Fruit fly (Drosophila melanogaster) whole organism, embryonic: ENCODE data around the gene CG7298.

ENCODE experiments used
- B-H2 ChIP-seq: fragments of 200-800 bp; sonication (Bioruptor generic); optimal IDR thresholded peaks from 2 replicates; lab custom pipeline; 2018; ENCODE audit warnings: missing biosample characterization, mild to moderate bottlenecking, missing genetic modification characterization
- Bdp1 ChIP-seq: fragments of 200-800 bp; sonication (Bioruptor generic); optimal IDR thresholded peaks from 3 replicates; lab custom pipeline; 2016; ENCODE audit warnings: missing biosample characterization, missing genetic modification characterization
- CG11456 ChIP-seq: fragments of 200-800 bp; sonication (Bioruptor generic); IDR thresholded peaks from 3 replicates; pipeline ENCODE4 v1.3.6; 2022; ENCODE audit warnings: missing biosample characterization, missing genetic modification characterization
- CG12391 ChIP-seq: fragments of 200-800 bp; sonication (Bioruptor generic); optimal IDR thresholded peaks from 3 replicates; lab custom pipeline; 2018; ENCODE audit warnings: missing biosample characterization, mild to moderate bottlenecking, missing genetic modification characterization, moderate library complexity
- CG15073 ChIP-seq: fragments of 200-800 bp; sonication (Bioruptor generic); optimal IDR thresholded peaks from 2 replicates; lab custom pipeline; 2016; ENCODE audit warnings: missing biosample characterization, missing genetic modification characterization
- CG1647 ChIP-seq: fragments of 200-800 bp; sonication (Bioruptor generic); optimal IDR thresholded peaks from 3 replicates; lab custom pipeline; 2016; ENCODE audit warnings: missing biosample characterization, missing genetic modification characterization
- CG16779 ChIP-seq: fragments of 200-800 bp; sonication (Bioruptor generic); IDR thresholded peaks from 2 replicates; pipeline ENCODE4 v1.3.6; 2022; ENCODE audit warnings: missing biosample characterization, missing genetic modification characterization
- CG16813 ChIP-seq: fragments of 200-800 bp; sonication (Bioruptor generic); IDR thresholded peaks from 3 replicates; pipeline ENCODE4 v1.3.6; 2022; ENCODE audit warnings: missing biosample characterization, missing genetic modification characterization; ENCODE audit not compliant: partially characterized antibody
- CG16815 ChIP-seq: fragments of 200-800 bp; sonication (Bioruptor generic); optimal IDR thresholded peaks from 3 replicates; lab custom pipeline; 2017; ENCODE audit warnings: missing biosample characterization, mild to moderate bottlenecking, missing genetic modification characterization
- CG18619 ChIP-seq: fragments of 200-800 bp; sonication (Bioruptor generic); optimal IDR thresholded peaks from 3 replicates; lab custom pipeline; 2017; ENCODE audit warnings: missing biosample characterization, mild to moderate bottlenecking, missing genetic modification characterization
- CG30403 ChIP-seq: fragments of 200-800 bp; sonication (Bioruptor generic); optimal IDR thresholded peaks from 3 replicates; lab custom pipeline; 2016; ENCODE audit warnings: missing biosample characterization, missing genetic modification characterization
- CG30431 ChIP-seq: fragments of 200-800 bp; sonication (Bioruptor generic); optimal IDR thresholded peaks from 2 replicates; lab custom pipeline; 2017; ENCODE audit warnings: missing biosample characterization, missing genetic modification characterization
- CG4424 ChIP-seq: fragments of 200-800 bp; sonication (Bioruptor generic); optimal IDR thresholded peaks from 3 replicates; lab custom pipeline; 2016; ENCODE audit warnings: missing biosample characterization, missing genetic modification characterization
- CG5180 ChIP-seq: fragments of 200-800 bp; sonication (Bioruptor generic); optimal IDR thresholded peaks from 3 replicates; lab custom pipeline; 2017; ENCODE audit warnings: missing biosample characterization, missing genetic modification characterization, mild to moderate bottlenecking, moderate library complexity, missing genetic modification reagents
- CG7745 ChIP-seq: fragments of 200-800 bp; sonication (Bioruptor generic); optimal IDR thresholded peaks from 2 replicates; lab custom pipeline; 2018; ENCODE audit warnings: missing biosample characterization, mild to moderate bottlenecking, missing genetic modification characterization, moderate library complexity
- CG9437 ChIP-seq: fragments of 200-800 bp; sonication (Bioruptor generic); optimal IDR thresholded peaks from 2 replicates; lab custom pipeline; 2018; ENCODE audit warnings: missing biosample characterization, mild to moderate bottlenecking, missing genetic modification characterization
- D19B ChIP-seq: fragments of 200-800 bp; sonication (Bioruptor generic); optimal IDR thresholded peaks from 2 replicates; lab custom pipeline; 2017; ENCODE audit warnings: missing biosample characterization, mild to moderate bottlenecking, missing genetic modification characterization
- Dbx ChIP-seq: fragments of 200-800 bp; sonication (Bioruptor generic); IDR thresholded peaks from 3 replicates; pipeline ENCODE4 v1.3.6; 2022; ENCODE audit warnings: missing biosample characterization, missing genetic modification characterization
- Doc3 ChIP-seq: fragments of 200-800 bp; sonication (Bioruptor generic); IDR thresholded peaks from 3 replicates; pipeline ENCODE4 v1.3.6; 2022; ENCODE audit warnings: missing biosample characterization, missing genetic modification characterization; ENCODE audit not compliant: partially characterized antibody
- E2f2 ChIP-seq: fragments of 200-800 bp; sonication (Bioruptor generic); IDR thresholded peaks from 2 replicates; pipeline ENCODE4 v1.3.6; 2022; ENCODE audit warnings: missing biosample characterization, missing genetic modification characterization
- ERR ChIP-seq: fragments of 200-800 bp; sonication (Bioruptor generic); optimal IDR thresholded peaks from 2 replicates; lab custom pipeline; 2016; ENCODE audit warnings: missing biosample characterization, missing genetic modification characterization
- GATAe ChIP-seq: fragments of 200-800 bp; sonication (Bioruptor generic); conservative IDR thresholded peaks from 2 replicates; pipeline ENCODE4 v1.3.6; 2022; ENCODE audit warnings: missing biosample characterization, missing genetic modification characterization
- Gsc ChIP-seq: fragments of 200-800 bp; sonication (Bioruptor generic); IDR thresholded peaks from 2 replicates; pipeline ENCODE4 v1.3.6; 2022; ENCODE audit warnings: missing biosample characterization, missing genetic modification characterization
- HLHmδ ChIP-seq: fragments of 200-800 bp; sonication (Bioruptor generic); optimal IDR thresholded peaks from 2 replicates; lab custom pipeline; 2018; ENCODE audit warnings: missing biosample characterization, mild to moderate bottlenecking, missing genetic modification characterization, moderate library complexity
- Hmr ChIP-seq: fragments of 200-800 bp; sonication (Bioruptor generic); optimal IDR thresholded peaks from 3 replicates; lab custom pipeline; 2017; ENCODE audit warnings: mild to moderate bottlenecking, missing biosample characterization, missing genetic modification reagents, missing genetic modification characterization
- NFAT ChIP-seq: fragments of 200-800 bp; sonication (Bioruptor generic); IDR thresholded peaks from 2 replicates; pipeline ENCODE4 v1.3.6; 2022; ENCODE audit warnings: missing biosample characterization, missing genetic modification characterization
- Poxn ChIP-seq: fragments of 200-800 bp; sonication (Bioruptor generic); IDR thresholded peaks from 2 replicates; pipeline ENCODE4 v1.3.6; 2022; ENCODE audit warnings: missing biosample characterization, missing genetic modification characterization
- Scr ChIP-seq: fragments of 200-800 bp; sonication (Bioruptor generic); IDR thresholded peaks from 2 replicates; pipeline ENCODE4 v1.3.6; 2022; ENCODE audit warnings: missing biosample characterization, missing genetic modification characterization; ENCODE audit not compliant: partially characterized antibody
- Side ChIP-seq: fragments of 200-800 bp; sonication (Bioruptor generic); optimal IDR thresholded peaks from 2 replicates; lab custom pipeline; 2016; ENCODE audit warnings: missing biosample characterization, missing genetic modification characterization
- Taf1 ChIP-seq: fragments of 200-800 bp; sonication (Bioruptor generic); IDR thresholded peaks from 2 replicates; pipeline ENCODE4 v1.3.6; 2022; ENCODE audit warnings: missing biosample characterization, missing genetic modification characterization
- bigmax ChIP-seq: fragments of 200-800 bp; sonication (Bioruptor generic); optimal IDR thresholded peaks from 2 replicates; lab custom pipeline; 2018; ENCODE audit warnings: missing biosample characterization, mild to moderate bottlenecking, missing genetic modification characterization
- cad ChIP-seq: fragments of >200 bp; optimal IDR thresholded peaks from 2 replicates; lab custom pipeline; 2017; ENCODE audit warnings: missing biosample characterization, missing genetic modification characterization
- cg ChIP-seq: fragments of 200-800 bp; sonication (Bioruptor generic); optimal IDR thresholded peaks from 3 replicates; lab custom pipeline; 2019; ENCODE audit warnings: missing biosample characterization, mild to moderate bottlenecking, missing genetic modification characterization, moderate library complexity
- dmrt11E ChIP-seq: fragments of 200-800 bp; sonication (Bioruptor generic); optimal IDR thresholded peaks from 3 replicates; lab custom pipeline; 2018; ENCODE audit warnings: missing biosample characterization, mild to moderate bottlenecking, missing genetic modification characterization, moderate library complexity
- fd64A ChIP-seq: fragments of 200-800 bp; sonication (Bioruptor generic); optimal IDR thresholded peaks from 3 replicates; lab custom pipeline; 2018; ENCODE audit warnings: missing biosample characterization, mild to moderate bottlenecking, missing genetic modification characterization
- ftz-f1 ChIP-seq: fragments of 200-800 bp; sonication (Bioruptor generic); optimal IDR thresholded peaks from 2 replicates; lab custom pipeline; 2016; ENCODE audit warnings: missing biosample characterization, missing genetic modification characterization
- hb ChIP-seq: fragments of 200-800 bp; sonication (Bioruptor generic); IDR thresholded peaks from 3 replicates; pipeline ENCODE4 v1.3.6; 2022; ENCODE audit warnings: missing biosample characterization, missing genetic modification characterization; ENCODE audit not compliant: partially characterized antibody
- her ChIP-seq: fragments of 200-800 bp; sonication (Bioruptor generic); optimal IDR thresholded peaks from 2 replicates; lab custom pipeline; 2016; ENCODE audit warnings: missing biosample characterization, missing genetic modification characterization
- inv ChIP-seq: fragments of 200-800 bp; sonication (Bioruptor generic); IDR thresholded peaks from 2 replicates; pipeline ENCODE4 v1.3.6; 2022; ENCODE audit warnings: missing biosample characterization, missing genetic modification characterization; ENCODE audit not compliant: partially characterized antibody
- nerfin-2 ChIP-seq: fragments of 200-800 bp; sonication (Bioruptor generic); IDR thresholded peaks from 2 replicates; pipeline ENCODE4 v1.3.6; 2022; ENCODE audit warnings: missing biosample characterization, missing genetic modification characterization; ENCODE audit not compliant: partially characterized antibody
- onecut ChIP-seq: fragments of 200-800 bp; sonication (Bioruptor generic); IDR thresholded peaks from 2 replicates; pipeline ENCODE4 v1.3.6; 2022; ENCODE audit warnings: missing biosample characterization, missing genetic modification characterization
- otp ChIP-seq: fragments of 200-800 bp; sonication (Bioruptor generic); IDR thresholded peaks from 3 replicates; pipeline ENCODE4, ENCODE4 v1.3.6; 2022; ENCODE audit warnings: missing biosample characterization, missing genetic modification characterization
- phol ChIP-seq: fragments of 200-800 bp; sonication (Bioruptor generic); optimal IDR thresholded peaks from 3 replicates; lab custom pipeline; 2018; ENCODE audit warnings: missing biosample characterization, mild to moderate bottlenecking, missing genetic modification characterization, moderate library complexity
- salm ChIP-seq: fragments of 200-800 bp; sonication (Bioruptor generic); optimal IDR thresholded peaks from 2 replicates; lab custom pipeline; 2018; ENCODE audit warnings: missing biosample characterization, mild to moderate bottlenecking, missing genetic modification characterization
- slou ChIP-seq: fragments of 200-800 bp; sonication (Bioruptor generic); optimal IDR thresholded peaks from 3 replicates; lab custom pipeline; 2016; ENCODE audit warnings: missing biosample characterization, missing genetic modification characterization
- sob ChIP-seq: fragments of 200-800 bp; sonication (Bioruptor generic); IDR thresholded peaks from 2 replicates; pipeline ENCODE4 v1.3.6; 2022; ENCODE audit warnings: missing biosample characterization, missing genetic modification characterization
- tx ChIP-seq: fragments of 200-800 bp; sonication (Bioruptor generic); optimal IDR thresholded peaks from 2 replicates; lab custom pipeline; 2016; ENCODE audit warnings: missing biosample characterization, missing genetic modification characterization
- unc-4 ChIP-seq: fragments of 200-800 bp; sonication (Bioruptor generic); IDR thresholded peaks from 2 replicates; pipeline ENCODE4 v1.3.6; 2022; ENCODE audit warnings: missing biosample characterization, missing genetic modification characterization; ENCODE audit not compliant: partially characterized antibody
- vvl ChIP-seq: fragments of 200-800 bp; sonication (Bioruptor generic); IDR thresholded peaks from 2 replicates; pipeline ENCODE4 v1.3.6; 2022; ENCODE audit warnings: missing biosample characterization, missing genetic modification characterization
- zen ChIP-seq: fragments of 200-800 bp; sonication (Bioruptor generic); optimal IDR thresholded peaks from 3 replicates; lab custom pipeline; 2018; ENCODE audit warnings: missing biosample characterization, mild to moderate bottlenecking, missing genetic modification characterization, moderate library complexity

The CG7298 gene

DNA sequence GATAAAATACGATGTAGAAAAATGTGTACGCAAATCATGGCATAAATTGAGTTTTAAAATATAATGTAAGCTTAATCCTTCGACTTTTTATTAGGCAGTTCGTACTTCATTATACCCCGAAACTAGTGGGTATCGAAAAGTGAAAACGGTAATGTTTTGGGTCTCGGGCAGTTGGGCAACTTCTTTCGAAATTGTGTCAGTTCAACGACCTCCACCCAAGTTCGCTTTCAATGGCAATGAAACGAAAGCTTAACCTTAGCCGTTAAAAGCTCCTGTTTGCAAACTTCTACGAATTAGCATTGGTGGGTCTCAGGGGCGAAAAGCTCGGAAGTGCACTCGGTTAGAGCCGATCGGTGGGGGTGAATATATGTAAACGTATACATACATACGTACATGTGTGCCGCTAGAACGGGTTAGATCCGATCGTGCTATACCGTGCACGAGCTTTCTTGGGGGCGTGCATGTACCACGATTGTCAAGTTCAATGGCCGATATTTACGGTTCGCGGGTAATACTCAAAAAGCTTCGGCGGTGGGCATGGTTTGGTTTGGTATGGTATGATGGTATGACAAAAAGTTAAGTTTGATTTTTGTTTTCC, 26.8 kb upstream of the CG7298 start (continued):
- TF ChIP-seq inv (GFP tag; lab: Robert Waterston, UW), result peak; percentile 41; the same call in 1 of the 2 replicates
- TF ChIP-seq CG5180, result peak; percentile 69
- TF ChIP-seq ERR, result no peak
- TF ChIP-seq B-H2 (GFP tag; lab: Kevin White, UChicago), result no peak
- TF ChIP-seq vvl (GFP tag; lab: Robert Waterston, UW), result 0 out of 2 replicates have a peak, but pooled peaks have one; percentile 21
- no peak for TF ChIP-seq unc-4 (GFP tag; lab: Robert Waterston, UW)
- no peak for TF ChIP-seq tx (GFP tag; lab: Kevin White, UChicago)
- peak; percentile 48; the same call in 1 of the 2 replicates for TF ChIP-seq Scr (GFP tag; lab: Robert Waterston, UW)
- TF ChIP-seq CG30431 (GFP tag; lab: Kevin White, UChicago), result no peak
- no peak for TF ChIP-seq CG15073
- peak; percentile 91 for TF ChIP-seq ftz-f1 (GFP tag; lab: Kevin White, UChicago)
- no peak for TF ChIP-seq E2f2 (GFP tag; lab: Robert Waterston, UW)
- TF ChIP-seq CG7745 (tag; lab: Kevin White, UChicago), result no peak
- TF ChIP-seq slou (GFP tag; lab: Kevin White, UChicago), result no peak
- no peak for TF ChIP-seq CG16779 (GFP tag; lab: Robert Waterston, UW)
- no peak for TF ChIP-seq Hmr (GFP tag; lab: Kevin White, UChicago)
- no peak for TF ChIP-seq CG18619 (GFP tag; lab: Kevin White, UChicago)
- no peak for TF ChIP-seq hb (GFP tag; lab: Robert Waterston, UW)
- no peak for TF ChIP-seq otp (GFP tag; lab: Robert Waterston, UW)
- TF ChIP-seq NFAT (GFP tag; lab: Robert Waterston, UW), result no peak
- TF ChIP-seq onecut (GFP tag; lab: Robert Waterston, UW), result no peak
- TF ChIP-seq GATAe, result no peak
- no peak for TF ChIP-seq Poxn (GFP tag; lab: Robert Waterston, UW)
- TF ChIP-seq Side, result no peak
- no peak for TF ChIP-seq CG11456 (GFP tag; lab: Robert Waterston, UW)
- no peak for TF ChIP-seq Bdp1 (GFP tag; lab: Kevin White, UChicago)
- TF ChIP-seq nerfin-2 (GFP tag; lab: Robert Waterston, UW), result no peak
- no peak for TF ChIP-seq dmrt11E
- no peak for TF ChIP-seq D19B (GFP tag; lab: Kevin White, UChicago)
- peak; percentile 17 for TF ChIP-seq CG30403
- no peak for TF ChIP-seq HLHmδ (GFP tag; lab: Kevin White, UChicago)
- TF ChIP-seq CG4424 (GFP tag; lab: Kevin White, UChicago), result no peak
- TF ChIP-seq Dbx, result no peak
- no peak for TF ChIP-seq fd64A
- 0 out of 3 replicates have a peak, but pooled peaks have one; percentile 43 for TF ChIP-seq CG16813 (GFP tag; lab: Robert Waterston, UW)
- TF ChIP-seq Gsc, result no peak
- no peak for TF ChIP-seq Taf1 (GFP tag; lab: Robert Waterston, UW)
- no peak for TF ChIP-seq zen (tag; lab: Kevin White, UChicago)
- no peak for TF ChIP-seq CG16815 (GFP tag; lab: Kevin White, UChicago)
- TF ChIP-seq phol, result no peak
- no peak for TF ChIP-seq salm (tag; lab: Kevin White, UChicago)
- TF ChIP-seq bigmax (GFP tag; lab: Kevin White, UChicago), result peak; percentile 43
- TF ChIP-seq sob (GFP tag; lab: Robert Waterston, UW), result peak; percentile 39; the same call in 1 of the 2 replicates
- no peak for TF ChIP-seq CG12391 (tag; lab: Kevin White, UChicago)
- no peak for TF ChIP-seq cad (GFP tag; lab: Kevin White, UChicago)
- TF ChIP-seq CG9437 (GFP tag; lab: Kevin White, UChicago), result no peak
- TF ChIP-seq cg (GFP tag; lab: Kevin White, UChicago), result peak; percentile 45
- TF ChIP-seq CG1647, result no peak
- no peak for TF ChIP-seq her (GFP tag; lab: Kevin White, UChicago)
- no peak for TF ChIP-seq Doc3
